Worm (Caenorhabditis elegans) whole organism, L2 larva: Measurements from ENCODE around the gene F58B4.7.

Experiments used
- dmd-4 ChIP-seq: sonication (generic microtip); optimal IDR thresholded peaks from 2 replicates; lab custom pipeline; 2017; ENCODE audit warnings: missing biosample characterization, missing genetic modification characterization
- nhr-12 ChIP-seq: fragments of 150-350 bp; optimal IDR thresholded peaks from 2 replicates; lab custom pipeline; 2014; ENCODE audit warnings: missing biosample characterization, missing genetic modification characterization

DNA sequence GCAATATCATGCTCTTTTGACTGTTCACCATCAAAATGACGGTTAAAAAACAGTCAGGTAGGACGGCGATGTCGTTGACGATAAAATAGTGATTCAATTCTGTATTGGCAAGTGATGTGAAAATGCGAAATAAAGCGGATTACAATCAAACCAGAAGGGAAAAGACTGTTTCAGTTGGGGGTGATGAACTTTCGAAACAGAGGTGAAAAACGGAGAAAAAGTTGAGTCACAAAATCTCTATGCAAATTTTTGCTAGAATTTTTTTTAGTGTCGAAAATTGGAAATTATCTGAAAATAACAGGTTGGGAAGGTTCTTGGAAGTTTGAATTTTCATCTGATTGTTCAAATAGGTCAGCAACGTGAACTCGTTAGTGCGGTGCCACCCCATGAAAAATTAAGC, 1.4 kb downstream of the F58B4.7 start, which contains the start of gene nas-31:
- no peak for TF ChIP-seq nhr-12 (tag; lab: Kevin White, UChicago)
- no peak for TF ChIP-seq dmd-4 (tag; lab: Kevin White, UChicago)
